Fruit fly (Drosophila melanogaster) whole organism, embryonic: ENCODE measurements around the gene cni.

ENCODE experiments used
- CG2889 ChIP-seq: fragments of 200-800 bp; sonication (Bioruptor generic); IDR thresholded peaks from 3 replicates; pipeline ENCODE4 v1.3.6; 2022; ENCODE audit warnings: missing biosample characterization, missing genetic modification characterization
- CG3407 ChIP-seq: fragments of 200-800 bp; sonication (Bioruptor generic); optimal IDR thresholded peaks from 2 replicates; lab custom pipeline; 2018; ENCODE audit warnings: missing biosample characterization, mild to moderate bottlenecking, missing genetic modification characterization
- CG8765 ChIP-seq: fragments of 200-800 bp; sonication (Bioruptor generic); IDR thresholded peaks from 2 replicates; pipeline ENCODE4 v1.3.6; 2022; ENCODE audit warnings: missing biosample characterization, missing genetic modification characterization
- Doc3 ChIP-seq: fragments of 200-800 bp; sonication (Bioruptor generic); IDR thresholded peaks from 3 replicates; pipeline ENCODE4 v1.3.6; 2022; ENCODE audit warnings: missing biosample characterization, missing genetic modification characterization; ENCODE audit not compliant: partially characterized antibody
- Max ChIP-seq: fragments of 200-800 bp; sonication (Bioruptor generic); optimal IDR thresholded peaks from 2 replicates; lab custom pipeline; 2016; ENCODE audit warnings: missing biosample characterization, mild to moderate bottlenecking, missing genetic modification characterization
- gcm ChIP-seq: fragments of 200-800 bp; sonication (Bioruptor generic); optimal IDR thresholded peaks from 2 replicates; lab custom pipeline; 2019; ENCODE audit warnings: missing biosample characterization, mild to moderate bottlenecking, missing genetic modification characterization, moderate library complexity
- tup ChIP-seq: fragments of 200-800 bp; sonication (Bioruptor generic); optimal IDR thresholded peaks from 2 replicates; lab custom pipeline; 2016; ENCODE audit warnings: missing biosample characterization, mild to moderate bottlenecking, missing genetic modification characterization, moderate library complexity

dm6 chr2L:16267159-16268065 is 43.1 kb downstream of the cni start:
- TF ChIP-seq CG8765 (GFP tag; lab: Robert Waterston, UW) = no peak
- no peak for TF ChIP-seq Doc3 (GFP tag; lab: Robert Waterston, UW)
- TF ChIP-seq Max (GFP tag; lab: Kevin White, UChicago) = no peak
- no peak for TF ChIP-seq tup
- TF ChIP-seq gcm (GFP tag; lab: Kevin White, UChicago) = no peak
- TF ChIP-seq CG3407 (GFP tag; lab: Kevin White, UChicago) = no peak
- no peak for TF ChIP-seq CG2889 (GFP tag; lab: Robert Waterston, UW)
